Fruit fly (Drosophila melanogaster): ENCODE results near the gene CG15601.

Gene CG15601

dm6 chrX:15733995-15734394 is 23.5 kb downstream of the CG15601 start, which contains the start of the genes CG12379 and MagR (continued):
- TF ChIP-seq gce (GFP tag; IDR thresholded peaks at IDR 0.05) (no peak), tio (GFP tag; optimal IDR thresholded peaks at IDR 0.05) (no peak), sna (GFP tag; IDR thresholded peaks at IDR 0.05; ENCODE audit: partially characterized antibody) (peak; percentile 66; the same call in 1 of the 2 replicates), CG2875 (GFP tag; optimal IDR thresholded peaks at IDR 0.05) (no peak), CG34422 (GFP tag; IDR thresholded peaks at IDR 0.05) (no peak), CG10565 (GFP tag; optimal IDR thresholded peaks at IDR 0.05) (no peak), Xbp1 (GFP tag; optimal IDR thresholded peaks at IDR 0.05) (peak; percentile 56), NC2α (GFP tag; optimal IDR thresholded peaks at IDR 0.05) (no peak), CG14050 (GFP tag; IDR thresholded peaks at IDR 0.05) (no peak), CG6272 (GFP tag; IDR thresholded peaks at IDR 0.05) (peak; percentile 49), Kr (GFP tag; optimal IDR thresholded peaks at IDR 0.05) (no peak), CG11456 (GFP tag; IDR thresholded peaks at IDR 0.05) (no peak), CG4617 (GFP tag; optimal IDR thresholded peaks at IDR 0.05; ENCODE audit: borderline replicate concordance) (peak; percentile 42), gro (GFP tag; optimal IDR thresholded peaks at IDR 0.05) (peak; percentile 68), hkb (optimal IDR thresholded peaks at IDR 0.05) (no peak), hkb (GFP tag; IDR thresholded peaks at IDR 0.05) (no peak), CG17328 (GFP tag; IDR thresholded peaks at IDR 0.05) (no peak), chn (GFP tag; optimal IDR thresholded peaks at IDR 0.05) (peak; percentile 56), pfk (GFP tag; optimal IDR thresholded peaks at IDR 0.05) (no peak), Dfd (GFP tag; optimal IDR thresholded peaks at IDR 0.05) (no peak), Oli (tag; optimal IDR thresholded peaks at IDR 0.05) (no peak), CG8359 (GFP tag; optimal IDR thresholded peaks at IDR 0.05; ENCODE audit: borderline replicate concordance) (no peak), CG3407 (GFP tag; optimal IDR thresholded peaks at IDR 0.05) (no peak), pzg (GFP tag; optimal IDR thresholded peaks at IDR 0.05) (peak; percentile 58), dysf (GFP tag; IDR thresholded peaks at IDR 0.05) (peak; percentile 56; the same call in 1 of the 3 replicates), dmrt11E (tag; optimal IDR thresholded peaks at IDR 0.05) (peak; percentile 47), br (optimal IDR thresholded peaks at IDR 0.05) (no peak), CG1647 (GFP tag; optimal IDR thresholded peaks at IDR 0.05) (peak; percentile 45), Awh (GFP tag; IDR thresholded peaks at IDR 0.05) (no peak), CG8944 (GFP tag; optimal IDR thresholded peaks at IDR 0.05) (no peak), Eip74EF (GFP tag; optimal IDR thresholded peaks at IDR 0.05) (no peak), peb (GFP tag; IDR thresholded peaks at IDR 0.05) (no peak), CG11504 (tag; optimal IDR thresholded peaks at IDR 0.05) (no peak), Asciz (GFP tag; optimal IDR thresholded peaks at IDR 0.05) (no peak), CG8924 (tag; optimal IDR thresholded peaks at IDR 0.05) (peak; percentile 48), CG4282 (GFP tag; optimal IDR thresholded peaks at IDR 0.05) (no peak), CG18619 (GFP tag; optimal IDR thresholded peaks at IDR 0.05) (peak; percentile 29), Hand (GFP tag; optimal IDR thresholded peaks at IDR 0.05) (no peak), CG32772 (GFP tag; IDR thresholded peaks at IDR 0.05) (peak; percentile 53; the same call in 1 of the 2 replicates), dpn (GFP tag; optimal IDR thresholded peaks at IDR 0.05) (peak; percentile 53 to 71), CG11695 (GFP tag; IDR thresholded peaks at IDR 0.05) (no peak), Hr51 (GFP tag; optimal IDR thresholded peaks at IDR 0.05) (peak in 1 of 2 experiments; percentile 57), kah (GFP tag; optimal IDR thresholded peaks at IDR 0.05) (peak; percentile 6), CG2199 (GFP tag; IDR thresholded peaks at IDR 0.05) (no peak), twi (tag; optimal IDR thresholded peaks at IDR 0.05) (peak; percentile 76), dimm (GFP tag; IDR thresholded peaks at IDR 0.05) (no peak), CkIIα-i1 (GFP tag; IDR thresholded peaks at IDR 0.05) (no peak), CG4820 (GFP tag; optimal IDR thresholded peaks at IDR 0.05) (no peak), CG11560 (tag; IDR thresholded peaks at IDR 0.05) (peak; percentile 59; the same call in 1 of the 3 replicates), gt (GFP tag; IDR thresholded peaks at IDR 0.05) (no peak), Nf-YB (GFP tag; optimal IDR thresholded peaks at IDR 0.05) (no peak), kay (GFP tag; optimal IDR thresholded peaks at IDR 0.05) (no peak)

Measured in whole organism, embryonic.